Worm (Caenorhabditis elegans): ENCODE data around the gene sul-2.

- TF ChIP-seq flt-1 (GFP tag; IDR thresholded peaks at IDR 0.05) (no peak), tab-1 (GFP tag; IDR thresholded peaks at IDR 0.05) (no peak), klf-2 (GFP tag; conservative IDR thresholded peaks at IDR 0.05) (no peak), ref-1 (GFP tag; conservative IDR thresholded peaks at IDR 0.05) (no peak), ztf-23 (GFP tag; IDR thresholded peaks at IDR 0.05) (no peak), ztf-29 (GFP tag; IDR thresholded peaks at IDR 0.05) (no peak), med-1 (GFP tag; optimal IDR thresholded peaks at IDR 0.05; ENCODE audit: insufficient read depth) (no peak), T22C8.4 (GFP tag; IDR thresholded peaks at IDR 0.05) (no peak), cog-1 (tag; optimal IDR thresholded peaks at IDR 0.05) (no peak)
Measured at ce11 chrV:8169150-8169549, 11.6 kb downstream of the sul-2 start.

All from whole organism, midembryonic.